Fruit fly (Drosophila melanogaster): ENCODE data around the gene Shaw.

- TF ChIP-seq CG9948 (tag; optimal IDR thresholded peaks at IDR 0.05) (no peak), CG8301 (tag; optimal IDR thresholded peaks at IDR 0.05) (no peak), rn (GFP tag; IDR thresholded peaks at IDR 0.05) (no peak), CG34367 (tag; optimal IDR thresholded peaks at IDR 0.05) (no peak), CG14655 (GFP tag; optimal IDR thresholded peaks at IDR 0.05) (no peak), CG32121 (GFP tag; IDR thresholded peaks at IDR 0.05) (no peak), Ets98B (GFP tag; IDR thresholded peaks at IDR 0.05) (no peak), Snoo (tag; optimal IDR thresholded peaks at IDR 0.05) (no peak), Pif1B (GFP tag; optimal IDR thresholded peaks at IDR 0.05) (no peak), fd96Ca (GFP tag; IDR thresholded peaks at IDR 0.05) (no peak), CG10348 (GFP tag; IDR thresholded peaks at IDR 0.05) (no peak), Pif1A (GFP tag; optimal IDR thresholded peaks at IDR 0.05) (no peak), CG13204 (GFP tag; optimal IDR thresholded peaks at IDR 0.05) (no peak)
Measured at dm6 chr2L:3700990-3701389, 17.0 kb upstream of the Shaw start, which contains the start of gene CG42467.
